Worm (Caenorhabditis elegans) whole organism, L4 larva: ENCODE measurements around the gene gbh-2.

Experiments used
- D1046.2 ChIP-seq: fragments of 200-800 bp; sonication (Bioruptor generic); IDR thresholded peaks from 2 replicates; pipeline ENCODE4 v1.3.6; 2022; ENCODE audit warnings: missing genetic modification characterization, missing compliant biosample characterization
- F37D6.2 ChIP-seq: sonication (generic microtip); optimal IDR thresholded peaks from 2 replicates; lab custom pipeline; 2016; ENCODE audit warnings: mild to moderate bottlenecking, missing genetic modification characterization, missing compliant biosample characterization
- F44E2.7 ChIP-seq: fragments of 200-800 bp; sonication (Bioruptor generic); IDR thresholded peaks from 2 replicates; pipeline ENCODE4 v2.1.2; 2022; ENCODE audit warnings: missing genetic modification characterization, missing compliant biosample characterization
- F49E8.2 ChIP-seq: sonication (generic microtip); optimal IDR thresholded peaks from 2 replicates; lab custom pipeline; 2016; ENCODE audit warnings: missing compliant biosample characterization, mild to moderate bottlenecking, missing genetic modification characterization, borderline replicate concordance
- T20F7.1 ChIP-seq: fragments of 200-800 bp; sonication (Bioruptor generic); optimal IDR thresholded peaks from 2 replicates; lab custom pipeline; 2018; ENCODE audit warnings: mild to moderate bottlenecking, missing genetic modification characterization, missing compliant biosample characterization
- Y105C5A.15 ChIP-seq: fragments of 200-800 bp; sonication (Bioruptor generic); IDR thresholded peaks from 2 replicates; pipeline ENCODE4 v1.3.6; 2022; ENCODE audit warnings: missing genetic modification characterization, missing compliant biosample characterization
- ZK337.2 ChIP-seq: fragments of 200-800 bp; sonication (Bioruptor generic); IDR thresholded peaks from 2 replicates; pipeline ENCODE4 v1.3.6; 2022; ENCODE audit warnings: missing genetic modification reagents, missing genetic modification characterization, missing compliant biosample characterization
- aha-1 ChIP-seq: fragments of 150-350 bp; peaks from one replicate; lab custom pipeline; 2014; ENCODE audit warnings: missing biosample characterization, missing genetic modification characterization
- ama-1 ChIP-seq: fragments of 150-350 bp; optimal IDR thresholded peaks from 2 replicates; lab custom pipeline; 2014; ENCODE audit warnings: inconsistent platforms, mixed read lengths
- ceh-28 ChIP-seq: fragments of 150-350 bp; optimal IDR thresholded peaks from 2 replicates; lab custom pipeline; 2014; ENCODE audit warnings: missing biosample characterization, missing genetic modification reagents, missing genetic modification characterization
- cey-2 ChIP-seq: sonication (generic microtip); optimal IDR thresholded peaks from 3 replicates; lab custom pipeline; 2017; ENCODE audit warnings: missing genetic modification characterization, mild to moderate bottlenecking, missing compliant biosample characterization, antibody characterized with exemption, borderline replicate concordance; ENCODE audit not compliant: insufficient read depth
- ctbp-1 ChIP-seq: fragments of 200-800 bp; sonication (Bioruptor generic); IDR thresholded peaks from 2 replicates; pipeline ENCODE4 v1.3.6; 2022; ENCODE audit warnings: missing genetic modification reagents, missing genetic modification characterization, missing compliant biosample characterization
- daf-12 ChIP-seq: fragments of 150-350 bp; optimal IDR thresholded peaks from 2 replicates; lab custom pipeline; 2014; ENCODE audit warnings: missing biosample characterization, missing genetic modification reagents, missing genetic modification characterization
- daf-16 ChIP-seq, 3 experiments: sonication (generic microtip); optimal IDR thresholded peaks; 2 replicates each; lab custom pipeline; 2016 to 2017; ENCODE audit warnings: missing genetic modification characterization in 3 of 3, missing genetic modification reagents in 3 of 3, mild to moderate bottlenecking in 2 of 3, missing compliant biosample characterization in 2 of 3, missing biosample characterization in 1 of 3, moderate library complexity in 1 of 3
- daf-8 ChIP-seq: fragments of 200-800 bp; sonication (Bioruptor generic); IDR thresholded peaks from 2 replicates; pipeline ENCODE4 v1.3.6; 2022; ENCODE audit warnings: missing genetic modification characterization, missing compliant biosample characterization
- dmd-6 ChIP-seq: fragments of 200-800 bp; sonication (Bioruptor generic); IDR thresholded peaks from 2 replicates; pipeline ENCODE4 v1.3.6; 2022; ENCODE audit warnings: missing genetic modification reagents, missing genetic modification characterization, missing compliant biosample characterization
- dmd-8 ChIP-seq: fragments of 200-800 bp; sonication (Bioruptor generic); IDR thresholded peaks from 2 replicates; pipeline ENCODE4 v1.3.6; 2022; ENCODE audit warnings: missing genetic modification characterization, missing compliant biosample characterization
- dve-1 ChIP-seq: sonication (generic microtip); optimal IDR thresholded peaks from 2 replicates; lab custom pipeline; 2017; ENCODE audit warnings: antibody characterized with exemption, mild to moderate bottlenecking, missing genetic modification characterization, missing compliant biosample characterization; ENCODE audit not compliant: insufficient read depth
- gei-8 ChIP-seq: fragments of 200-800 bp; sonication (Bioruptor generic); optimal IDR thresholded peaks from 2 replicates; lab custom pipeline; 2018; ENCODE audit warnings: mild to moderate bottlenecking, missing genetic modification characterization, missing compliant biosample characterization
- hif-1 ChIP-seq, 2 experiments: sonication (generic microtip); optimal IDR thresholded peaks; 2 replicates each; lab custom pipeline; 2016 to 2017; ENCODE audit warnings: missing compliant biosample characterization in 2 of 2, missing genetic modification characterization in 2 of 2, missing genetic modification reagents in 2 of 2, missing genotype in 2 of 2, mild to moderate bottlenecking in 1 of 2
- hlh-11 ChIP-seq: fragments of 200-800 bp; sonication (Bioruptor generic); optimal IDR thresholded peaks from 2 replicates; lab custom pipeline; 2018; ENCODE audit warnings: mild to moderate bottlenecking, missing genetic modification characterization, missing compliant biosample characterization
- hlh-30 ChIP-seq: sonication (generic microtip); optimal IDR thresholded peaks from 2 replicates; lab custom pipeline; 2017; ENCODE audit warnings: antibody characterized with exemption, mild to moderate bottlenecking, missing genetic modification characterization, missing compliant biosample characterization; ENCODE audit not compliant: insufficient read depth
- lin-15B ChIP-seq: fragments of 150-350 bp; sonication (generic microtip); optimal IDR thresholded peaks from 3 replicates; lab custom pipeline; 2014; ENCODE audit warnings: missing biosample characterization, missing genetic modification characterization
- lsy-2 ChIP-seq, 2 experiments: fragments of 150-350 bp in 1 of 2; sonication (generic microtip) in 1 of 2; optimal IDR thresholded peaks; 2 replicates each; lab custom pipeline; 2014 to 2017; ENCODE audit warnings: missing biosample characterization in 2 of 2, missing genetic modification characterization in 2 of 2
- madf-9 ChIP-seq: fragments of 200-800 bp; sonication (Bioruptor generic); conservative IDR thresholded peaks from 2 replicates; pipeline ENCODE4 v1.3.6; 2022; ENCODE audit warnings: missing genetic modification reagents, missing genetic modification characterization, missing compliant biosample characterization
- mdl-1 ChIP-seq, 2 experiments: fragments of 150-350 bp in 1 of 2; sonication (generic microtip) in 1 of 2; optimal IDR thresholded peaks; 2 replicates each; lab custom pipeline; 2014 to 2017; ENCODE audit warnings: missing biosample characterization in 2 of 2, missing genetic modification characterization in 2 of 2
- mep-1 ChIP-seq: fragments of 150-350 bp; sonication (generic microtip); optimal IDR thresholded peaks from 3 replicates; lab custom pipeline; 2014; ENCODE audit warnings: missing biosample characterization, missing genetic modification characterization
- mxl-3 ChIP-seq: fragments of 200-800 bp; sonication (Bioruptor generic); optimal IDR thresholded peaks from 2 replicates; lab custom pipeline; 2018; ENCODE audit warnings: mild to moderate bottlenecking, missing genetic modification characterization, missing compliant biosample characterization
- nhr-102 ChIP-seq: sonication (generic microtip); optimal IDR thresholded peaks from 2 replicates; lab custom pipeline; 2016; ENCODE audit warnings: mild to moderate bottlenecking, missing genetic modification characterization, moderate library complexity, missing compliant biosample characterization
- nhr-25 ChIP-seq: sonication (generic microtip); optimal IDR thresholded peaks from 2 replicates; lab custom pipeline; 2017; ENCODE audit warnings: missing genetic modification characterization, mild to moderate bottlenecking, missing compliant biosample characterization, antibody characterized with exemption, moderate library complexity, borderline replicate concordance; ENCODE audit not compliant: insufficient read depth
- nhr-28 ChIP-seq: fragments of 150-350 bp; optimal IDR thresholded peaks from 2 replicates; lab custom pipeline; 2014; ENCODE audit warnings: missing biosample characterization, missing genetic modification characterization
- nhr-48 ChIP-seq: sonication (generic microtip); optimal IDR thresholded peaks from 2 replicates; lab custom pipeline; 2016; ENCODE audit warnings: mild to moderate bottlenecking, missing genetic modification characterization, missing compliant biosample characterization
- nhr-77 ChIP-seq: fragments of 150-350 bp; optimal IDR thresholded peaks from 2 replicates; lab custom pipeline; 2014; ENCODE audit warnings: missing biosample characterization, missing genetic modification characterization
- php-3 ChIP-seq: fragments of 200-800 bp; sonication (Bioruptor generic); IDR thresholded peaks from 2 replicates; pipeline ENCODE4 v1.3.6; 2022; ENCODE audit warnings: missing genetic modification reagents, missing genetic modification characterization, missing compliant biosample characterization
- pqm-1 ChIP-seq: sonication (generic microtip); optimal IDR thresholded peaks from 2 replicates; lab custom pipeline; 2017; ENCODE audit warnings: missing biosample characterization, missing genetic modification characterization
- spr-3 ChIP-seq: fragments of 200-800 bp; sonication (Bioruptor generic); optimal IDR thresholded peaks from 2 replicates; lab custom pipeline; 2018; ENCODE audit warnings: mild to moderate bottlenecking, missing genetic modification characterization, missing compliant biosample characterization
- tag-97 ChIP-seq: fragments of 200-800 bp; sonication (Bioruptor generic); IDR thresholded peaks from 2 replicates; pipeline ENCODE4 v1.3.6; 2022; ENCODE audit warnings: missing genetic modification characterization, missing compliant biosample characterization
- tra-1 ChIP-seq: fragments of 200-800 bp; sonication (Bioruptor generic); IDR thresholded peaks from 2 replicates; pipeline ENCODE4 v1.3.6; 2022; ENCODE audit warnings: missing genetic modification reagents, missing genetic modification characterization, missing compliant biosample characterization
- unc-39 ChIP-seq: sonication (generic microtip); optimal IDR thresholded peaks from 2 replicates; lab custom pipeline; 2017; ENCODE audit warnings: missing biosample characterization, missing genetic modification characterization
- unc-62 ChIP-seq, 3 experiments: fragments of 150-350 bp in 1 of 3; sonication (generic microtip); optimal IDR thresholded peaks in 2 of 3; peaks in 1 of 3; 1 replicate in 1 of 3; 2 replicates in 2 of 3; lab custom pipeline; 2014 to 2017; ENCODE audit warnings: missing biosample characterization in 3 of 3, missing genetic modification characterization in 3 of 3, missing genetic modification reagents in 3 of 3, missing genotype in 1 of 3
- zfp-2 ChIP-seq: sonication (generic microtip); optimal IDR thresholded peaks from 2 replicates; lab custom pipeline; 2016; ENCODE audit warnings: mild to moderate bottlenecking, missing genetic modification characterization, missing compliant biosample characterization
- ztf-7 ChIP-seq: fragments of 150-350 bp; optimal IDR thresholded peaks from 2 replicates; lab custom pipeline; 2014; ENCODE audit warnings: missing biosample characterization, missing genetic modification characterization

The gbh-2 gene

DNA sequence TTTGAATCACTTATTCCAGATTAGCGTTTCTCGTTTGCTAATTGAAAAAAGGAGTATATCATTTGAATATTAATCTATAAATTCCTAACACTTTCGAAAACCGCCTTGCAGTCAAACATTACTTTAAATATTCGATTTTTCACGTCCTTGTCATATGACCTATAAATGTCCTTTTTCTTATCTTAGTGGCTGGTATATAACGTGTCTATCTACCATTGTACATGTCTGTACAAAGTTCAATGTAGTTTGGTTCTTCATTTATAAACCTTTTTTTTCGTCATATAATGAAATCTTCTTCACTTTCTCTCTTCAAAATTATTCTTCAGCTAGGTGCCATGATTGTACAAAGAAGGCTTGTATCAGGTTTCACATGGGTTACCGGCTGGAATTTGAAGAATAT lies at the start of gene gbh-2:
gbh-2 (plus strand) TSS at position 277 of the 400 bp plus-strand sequence.
- TF ChIP-seq tra-1 (GFP tag; lab: Robert Waterston, UW) (peak; percentile 36; the same call in 1 of the 2 replicates), nhr-102 (tag; lab: Kevin White, UChicago) (peak; percentile 42), spr-3 (GFP tag; lab: Kevin White, UChicago) (no peak), lsy-2 (tag; optimal IDR thresholded peaks at IDR 0.05; lab: Kevin White, UChicago) (peak in 1 of 2 experiments; percentile 67), F44E2.7 (no peak), ceh-28 (tag; lab: Kevin White, UChicago) (no peak), zfp-2 (no peak), T20F7.1 (GFP tag; lab: Kevin White, UChicago) (peak; percentile 45), mep-1 (tag; lab: Kevin White, UChicago) (peak; percentile 81), aha-1 (tag; lab: Kevin White, UChicago) (peak; percentile 43), hlh-30 (tag; lab: Kevin White, UChicago) (peak; percentile 73), ztf-7 (tag; lab: Kevin White, UChicago) (peak; percentile 94), ama-1 (lab: Kevin White, UChicago) (no peak), pqm-1 (tag; lab: Kevin White, UChicago) (peak; percentile 85), hlh-11 (peak; percentile 68), gei-8 (no peak), nhr-48 (tag; lab: Kevin White, UChicago) (peak; percentile 80), cey-2 (tag; lab: Kevin White, UChicago) (peak; percentile 42), nhr-28 (peak; percentile 98), hif-1 (tag; optimal IDR thresholded peaks at IDR 0.05; lab: Kevin White, UChicago) (peak; percentile 42 to 94), php-3 (peak; percentile 87), nhr-25 (tag; lab: Kevin White, UChicago) (peak; percentile 22), daf-16 (GFP tag; optimal IDR thresholded peaks at IDR 0.05; lab: Kevin White, UChicago) (no peak), daf-16 (tag; optimal IDR thresholded peaks at IDR 0.05; lab: Kevin White, UChicago) (peak; percentile 72), mdl-1 (tag; optimal IDR thresholded peaks at IDR 0.05; lab: Kevin White, UChicago) (peak in 1 of 2 experiments; percentile 19), dmd-6 (GFP tag; lab: Robert Waterston, UW) (peak; percentile 90), nhr-77 (tag; lab: Kevin White, UChicago) (peak; percentile 64), dve-1 (tag; lab: Kevin White, UChicago) (peak; percentile 92)

DNA sequence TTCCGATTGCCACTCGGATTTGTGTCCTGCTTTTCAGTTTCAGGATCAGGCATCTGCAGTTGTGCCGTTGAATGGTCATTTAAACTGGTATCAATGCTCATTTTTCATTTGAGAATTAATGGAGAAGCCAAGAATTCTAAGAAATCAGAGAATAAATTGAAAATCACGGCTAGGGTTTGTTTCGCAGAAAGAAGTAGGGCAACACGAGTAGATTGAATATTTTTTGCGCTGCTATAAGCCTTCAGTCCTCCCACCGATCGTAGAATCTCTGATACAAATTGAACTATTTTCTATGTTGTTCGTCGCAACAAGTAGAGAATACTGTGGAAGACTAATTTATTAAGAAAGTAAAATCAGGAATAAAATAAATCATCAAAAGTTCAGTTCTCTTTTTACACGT lies 48.6 kb upstream of the gbh-2 start, which contains the start of gene acp-3:
acp-3 (minus strand) TSS at position 101 of the 400 bp plus-strand sequence.
- peak in 1 of 2 experiments; percentile 68 for TF ChIP-seq unc-62 (GFP tag; optimal IDR thresholded peaks at IDR 0.05 in 1 of 2; lab: Kevin White, UChicago)
- TF ChIP-seq unc-62 (tag; optimal IDR thresholded peaks at IDR 0.05; lab: Kevin White, UChicago), result no peak
- peak; percentile 84 for TF ChIP-seq aha-1 (tag; lab: Kevin White, UChicago)
- no peak for TF ChIP-seq lin-15B (tag; lab: Kevin White, UChicago)
- TF ChIP-seq dmd-8 (GFP tag; lab: Robert Waterston, UW), result no peak
- TF ChIP-seq, all 104 proteins: peak for 2

DNA sequence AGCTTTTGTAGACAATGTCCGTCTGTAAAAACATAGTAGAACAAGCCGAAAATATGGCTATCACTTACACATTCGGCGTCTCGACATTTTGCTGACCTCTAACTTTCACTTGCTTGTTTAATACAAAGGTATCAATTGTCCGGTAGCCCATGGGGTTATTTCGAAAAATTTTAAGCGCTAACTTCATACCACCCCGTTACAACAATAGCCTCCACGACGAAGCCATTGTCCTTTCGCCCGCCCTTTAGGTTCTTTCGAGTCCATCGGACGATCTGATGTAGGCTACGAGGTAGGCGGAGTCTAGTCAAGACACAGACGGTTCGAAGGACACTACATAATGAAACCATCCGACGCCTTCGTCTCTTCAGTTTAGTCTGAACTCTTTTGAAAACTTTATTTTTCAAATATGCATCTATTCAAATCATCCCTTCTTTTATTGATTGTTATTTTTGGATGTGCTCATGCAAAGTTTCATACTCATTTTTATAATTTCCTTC lies 46.8 kb upstream of the gbh-2 start, which contains the start of gene lips-10:
lips-10 (plus strand) TSS at position 378 of the 497 bp plus-strand sequence.
- TF ChIP-seq unc-62 (GFP tag; optimal IDR thresholded peaks at IDR 0.05 in 1 of 2; lab: Kevin White, UChicago), result peak in 1 of 2 experiments; percentile 13
- no peak for TF ChIP-seq unc-62 (tag; optimal IDR thresholded peaks at IDR 0.05; lab: Kevin White, UChicago)
- peak; percentile 91 for TF ChIP-seq nhr-28
- TF ChIP-seq tag-97 (GFP tag; lab: Robert Waterston, UW), result no peak

DNA sequence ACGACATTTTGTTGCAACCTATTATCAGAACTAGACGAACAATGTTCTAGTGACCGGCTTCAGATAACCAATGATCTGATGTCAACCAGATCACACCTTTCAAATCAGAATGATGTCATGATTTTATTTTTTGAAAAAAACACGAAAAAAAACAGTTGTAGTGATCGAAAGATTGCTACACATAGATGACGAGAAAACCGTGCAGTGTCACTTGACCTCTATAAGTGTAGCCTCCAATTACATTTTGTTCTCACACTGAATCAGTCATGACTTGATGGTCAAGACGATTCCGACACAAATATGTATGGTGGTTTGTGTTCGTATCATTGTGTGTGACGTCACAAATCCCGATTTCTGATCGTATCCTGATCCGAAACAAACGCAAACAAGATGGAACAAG lies 45.6 kb upstream of the gbh-2 start:
- TF ChIP-seq madf-9, result no peak
- TF ChIP-seq zfp-2, result no peak
- no peak for TF ChIP-seq D1046.2 (GFP tag; lab: Robert Waterston, UW)
- no peak for TF ChIP-seq F49E8.2 (tag; lab: Kevin White, UChicago)
- no peak for TF ChIP-seq unc-39 (tag; lab: Kevin White, UChicago)
- no peak for TF ChIP-seq daf-12
- TF ChIP-seq Y105C5A.15, result no peak
- no peak for TF ChIP-seq F37D6.2
- peak; percentile 11 for TF ChIP-seq hlh-11
- no peak for TF ChIP-seq daf-8
- no peak for TF ChIP-seq mxl-3 (GFP tag; lab: Kevin White, UChicago)
- TF ChIP-seq tag-97 (GFP tag; lab: Robert Waterston, UW), result no peak
- no peak for TF ChIP-seq ZK337.2
- peak; percentile 51 for TF ChIP-seq hlh-30 (tag; lab: Kevin White, UChicago)
- no peak for TF ChIP-seq php-3
- TF ChIP-seq cey-2 (tag; lab: Kevin White, UChicago), result no peak
- no peak for TF ChIP-seq ctbp-1
